Fruit fly (Drosophila melanogaster): ENCODE results near the gene Cpr65Ec.

DNA sequence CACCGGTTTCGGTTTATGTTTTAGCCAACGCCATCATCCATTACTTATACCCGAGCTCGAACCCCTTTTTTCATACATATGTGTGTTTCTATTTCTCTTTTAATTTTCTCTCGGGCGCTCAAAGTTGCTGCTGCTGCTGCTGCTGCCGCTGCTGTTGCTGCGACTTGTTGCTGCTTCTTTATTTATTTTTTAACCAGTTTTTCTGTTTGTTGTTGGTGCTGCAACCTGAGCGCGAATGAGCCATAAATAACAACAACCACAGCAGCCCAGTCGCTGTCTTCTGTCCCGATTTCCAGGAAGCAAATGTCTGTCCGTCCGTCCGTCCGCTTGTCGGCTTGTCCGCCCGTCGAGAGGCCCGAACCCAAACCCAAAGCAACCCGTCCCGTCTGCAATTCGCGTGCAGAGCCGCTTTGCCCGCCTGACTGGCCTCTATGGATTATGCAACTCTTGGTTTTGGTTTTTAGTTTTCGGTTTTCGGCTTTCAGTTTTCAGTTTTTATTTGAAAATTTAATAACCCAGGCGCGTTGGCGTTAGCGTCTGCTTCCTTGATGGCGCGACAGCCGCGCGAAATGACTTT, 44.7 kb downstream of the Cpr65Ec start:
- TF ChIP-seq Hr4 (GFP tag; optimal IDR thresholded peaks at IDR 0.05) (no peak), Hr39 (GFP tag; optimal IDR thresholded peaks at IDR 0.05) (no peak), CG10631 (GFP tag; optimal IDR thresholded peaks at IDR 0.05) (no peak), topi (GFP tag; optimal IDR thresholded peaks at IDR 0.05) (no peak), Sox15 (GFP tag; optimal IDR thresholded peaks at IDR 0.05) (no peak), CG4318 (GFP tag; optimal IDR thresholded peaks at IDR 0.05) (no peak), CG9139 (GFP tag; optimal IDR thresholded peaks at IDR 0.05) (no peak), CG8319 (GFP tag; optimal IDR thresholded peaks at IDR 0.05) (no peak), CG16779 (tag; optimal IDR thresholded peaks at IDR 0.05) (no peak), fkh (GFP tag; optimal IDR thresholded peaks at IDR 0.05) (no peak)
